Worm (Caenorhabditis elegans) whole organism, L1 larva: Measurements from ENCODE around the gene C36A4.10.
A peak's percentile ranks its signal among the peaks of the same experiment; 100 is the strongest.

Experiments
- C04F5.9 ChIP-seq: sonication (generic microtip); optimal IDR thresholded peaks from 2 replicates; lab custom pipeline; 2016; ENCODE audit warnings: missing genetic modification characterization, missing compliant biosample characterization
- Y116A8C.19 ChIP-seq: sonication (generic microtip); optimal IDR thresholded peaks from 2 replicates; lab custom pipeline; 2016; ENCODE audit warnings: missing compliant biosample characterization, missing genetic modification characterization, borderline replicate concordance
- blmp-1 ChIP-seq: fragments of 150-350 bp; optimal IDR thresholded peaks from 2 replicates; lab custom pipeline; 2014; ENCODE audit warnings: missing biosample characterization, missing genetic modification characterization
- ceh-63 ChIP-seq: fragments of 200-800 bp; sonication (Bioruptor generic); optimal IDR thresholded peaks from 2 replicates; lab custom pipeline; 2018; ENCODE audit warnings: mild to moderate bottlenecking, missing genetic modification characterization, missing compliant biosample characterization
- ceh-82 ChIP-seq, 3 experiments: fragments of 150-350 bp in 1 of 3; sonication (generic microtip) in 2 of 3; optimal IDR thresholded peaks; 2 replicates each; lab custom pipeline; 2014 to 2017; ENCODE audit warnings: missing biosample characterization in 3 of 3, missing genetic modification characterization in 3 of 3
- ceh-88 ChIP-seq: fragments of 200-800 bp; sonication (Bioruptor generic); IDR thresholded peaks from 2 replicates; pipeline ENCODE4 v1.3.6; 2022; ENCODE audit warnings: missing genetic modification characterization, missing compliant biosample characterization
- dpl-1 ChIP-seq, 3 experiments: fragments of 150-350 bp in 2 of 3; sonication (generic microtip) in 1 of 3; optimal IDR thresholded peaks; 2 replicates each; lab custom pipeline; 2014 to 2017; ENCODE audit warnings: missing biosample characterization in 3 of 3, missing genetic modification characterization in 3 of 3, missing genetic modification reagents in 3 of 3
- efl-1 ChIP-seq, 4 experiments: fragments of 150-350 bp; optimal IDR thresholded peaks in 3 of 4; peaks in 1 of 4; 1 replicate in 1 of 4; 2 replicates in 3 of 4; lab custom pipeline; 2014; ENCODE audit warnings: missing biosample characterization in 2 of 4, missing genetic modification characterization in 2 of 4, missing genetic modification reagents in 2 of 4
- egl-27 ChIP-seq, 2 experiments: fragments of 150-350 bp in 1 of 2; sonication (generic microtip); optimal IDR thresholded peaks; 3 replicates each; lab custom pipeline; 2017 to 2018; ENCODE audit warnings: missing biosample characterization in 2 of 2, missing genetic modification characterization in 2 of 2, missing genetic modification reagents in 2 of 2
- elt-2 ChIP-seq: sonication (generic microtip); optimal IDR thresholded peaks from 2 replicates; lab custom pipeline; 2016; ENCODE audit warnings: missing genetic modification characterization, mild to moderate bottlenecking, inconsistent platforms, missing compliant biosample characterization, missing genetic modification reagents
- elt-3 ChIP-seq, 6 experiments: fragments of 150-350 bp in 1 of 6; sonication (generic microtip); optimal IDR thresholded peaks; 2 replicates each; lab custom pipeline; 2017 to 2018; ENCODE audit warnings: missing biosample characterization in 6 of 6, missing genetic modification characterization in 6 of 6, inconsistent platforms in 1 of 6
- fkh-4 ChIP-seq: sonication (generic microtip); optimal IDR thresholded peaks from 2 replicates; lab custom pipeline; 2016; ENCODE audit warnings: missing compliant biosample characterization, missing genetic modification characterization, borderline replicate concordance
- fos-1 ChIP-seq: fragments of 150-350 bp; optimal IDR thresholded peaks from 2 replicates; lab custom pipeline; 2014; ENCODE audit warnings: missing biosample characterization, missing genetic modification characterization
- hlh-17 ChIP-seq: fragments of 200-800 bp; sonication (Bioruptor generic); optimal IDR thresholded peaks from 2 replicates; lab custom pipeline; 2018; ENCODE audit warnings: missing genetic modification characterization, mild to moderate bottlenecking, missing compliant biosample characterization, moderate library complexity, borderline replicate concordance
- jun-1 ChIP-seq: fragments of 150-350 bp; optimal IDR thresholded peaks from 2 replicates; lab custom pipeline; 2014; ENCODE audit warnings: missing biosample characterization, missing genetic modification reagents, missing genetic modification characterization
- lin-14 ChIP-seq: fragments of 200-800 bp; sonication (Bioruptor generic); optimal IDR thresholded peaks from 2 replicates; lab custom pipeline; 2018; ENCODE audit warnings: mild to moderate bottlenecking, missing genetic modification characterization, moderate library complexity, missing compliant biosample characterization
- lin-35 ChIP-seq, 2 experiments: fragments of 150-350 bp; optimal IDR thresholded peaks; 2 replicates each; lab custom pipeline; 2014; ENCODE audit warnings: missing biosample characterization in 2 of 2, missing genetic modification characterization in 2 of 2, missing genetic modification reagents in 2 of 2
- lsy-2 ChIP-seq, 2 experiments: fragments of 150-350 bp; optimal IDR thresholded peaks; 2 replicates each; lab custom pipeline; 2014; ENCODE audit warnings: missing biosample characterization in 2 of 2, missing genetic modification characterization in 2 of 2
- mdl-1 ChIP-seq, 2 experiments: fragments of 150-350 bp; optimal IDR thresholded peaks; 2 replicates each; lab custom pipeline; 2014 to 2017; ENCODE audit warnings: missing biosample characterization in 2 of 2, missing genetic modification characterization in 2 of 2, inconsistent platforms in 1 of 2
- mef-2 ChIP-seq: fragments of 150-350 bp; optimal IDR thresholded peaks from 2 replicates; lab custom pipeline; 2014; ENCODE audit warnings: missing biosample characterization, missing genetic modification characterization
- nhr-11 ChIP-seq: fragments of 150-350 bp; optimal IDR thresholded peaks from 2 replicates; lab custom pipeline; 2014; ENCODE audit warnings: missing biosample characterization, missing genetic modification characterization
- nhr-12 ChIP-seq: sonication (generic microtip); optimal IDR thresholded peaks from 2 replicates; lab custom pipeline; 2017; ENCODE audit warnings: missing biosample characterization, missing genetic modification characterization
- nhr-19 ChIP-seq: fragments of 200-800 bp; sonication (Bioruptor generic); conservative IDR thresholded peaks from 2 replicates; pipeline ENCODE4 v1.3.6; 2022; ENCODE audit warnings: missing genetic modification characterization, missing compliant biosample characterization
- nhr-20 ChIP-seq: sonication (generic microtip); optimal IDR thresholded peaks from 2 replicates; lab custom pipeline; 2016; ENCODE audit warnings: mild to moderate bottlenecking, missing genetic modification characterization, missing compliant biosample characterization
- nhr-28 ChIP-seq: fragments of 150-350 bp; optimal IDR thresholded peaks from 2 replicates; lab custom pipeline; 2014; ENCODE audit warnings: missing biosample characterization, missing genetic modification characterization
- nhr-47 ChIP-seq: sonication (generic microtip); optimal IDR thresholded peaks from 2 replicates; lab custom pipeline; 2016; ENCODE audit warnings: mild to moderate bottlenecking, missing genetic modification characterization, moderate library complexity, missing compliant biosample characterization
- nhr-71 ChIP-seq: sonication (generic microtip); optimal IDR thresholded peaks from 2 replicates; lab custom pipeline; 2016; ENCODE audit warnings: mild to moderate bottlenecking, missing genetic modification characterization, moderate library complexity, missing compliant biosample characterization
- nhr-76 ChIP-seq: sonication (generic microtip); optimal IDR thresholded peaks from 2 replicates; lab custom pipeline; 2017; ENCODE audit warnings: missing biosample characterization, missing genetic modification characterization
- nhr-85 ChIP-seq: sonication (generic microtip); peaks from one replicate; lab custom pipeline; 2016; ENCODE audit warnings: missing genetic modification characterization, inconsistent platforms, missing compliant biosample characterization
- nhr-90 ChIP-seq: sonication (generic microtip); optimal IDR thresholded peaks from 2 replicates; lab custom pipeline; 2016; ENCODE audit warnings: mild to moderate bottlenecking, missing genetic modification characterization, missing compliant biosample characterization; ENCODE audit not compliant: poor library complexity
- pqm-1 ChIP-seq: sonication (generic microtip); optimal IDR thresholded peaks from 3 replicates; lab custom pipeline; 2017; ENCODE audit warnings: missing biosample characterization, missing genetic modification characterization
- rnt-1 ChIP-seq: sonication (generic microtip); optimal IDR thresholded peaks from 2 replicates; lab custom pipeline; 2016; ENCODE audit warnings: mild to moderate bottlenecking, missing genetic modification characterization, moderate library complexity, missing compliant biosample characterization
- skn-1 ChIP-seq: fragments of 150-350 bp; optimal IDR thresholded peaks from 2 replicates; lab custom pipeline; 2014; ENCODE audit warnings: missing biosample characterization, missing genetic modification characterization
- snpc-4 ChIP-seq: fragments of 150-350 bp; optimal IDR thresholded peaks from 2 replicates; lab custom pipeline; 2014; ENCODE audit warnings: missing biosample characterization, missing genetic modification characterization
- snu-23 ChIP-seq: sonication (generic microtip); optimal IDR thresholded peaks from 2 replicates; lab custom pipeline; 2016; ENCODE audit warnings: missing genetic modification characterization, missing compliant biosample characterization
- sox-4 ChIP-seq: sonication (generic microtip); optimal IDR thresholded peaks from 2 replicates; lab custom pipeline; 2016; ENCODE audit warnings: missing genetic modification characterization, missing compliant biosample characterization
- sup-37 ChIP-seq: fragments of 200-800 bp; sonication (Bioruptor generic); optimal IDR thresholded peaks from 2 replicates; lab custom pipeline; 2018; ENCODE audit warnings: mild to moderate bottlenecking, missing genetic modification characterization, missing compliant biosample characterization
- swsn-7 ChIP-seq: sonication (generic microtip); optimal IDR thresholded peaks from 2 replicates; lab custom pipeline; 2016; ENCODE audit warnings: missing genetic modification characterization, missing compliant biosample characterization
- tbx-2 ChIP-seq: sonication (generic microtip); optimal IDR thresholded peaks from 2 replicates; lab custom pipeline; 2016; ENCODE audit warnings: missing genetic modification characterization, missing compliant biosample characterization
- tlp-1 ChIP-seq: fragments of 150-350 bp; optimal IDR thresholded peaks from 2 replicates; lab custom pipeline; 2014; ENCODE audit warnings: missing biosample characterization, missing genetic modification characterization
- unc-130 ChIP-seq: fragments of 150-350 bp; optimal IDR thresholded peaks from 2 replicates; lab custom pipeline; 2017; ENCODE audit warnings: missing biosample characterization, missing genetic modification characterization, inconsistent platforms
- xbp-1 ChIP-seq: sonication (generic microtip); optimal IDR thresholded peaks from 2 replicates; lab custom pipeline; 2016; ENCODE audit warnings: missing genetic modification characterization, missing compliant biosample characterization
- zag-1 ChIP-seq: fragments of 150-350 bp; optimal IDR thresholded peaks from 2 replicates; lab custom pipeline; 2014; ENCODE audit warnings: missing biosample characterization, missing genetic modification characterization
- zip-4 ChIP-seq: fragments of 200-800 bp; sonication (Bioruptor generic); optimal IDR thresholded peaks from 2 replicates; lab custom pipeline; 2018; ENCODE audit warnings: mild to moderate bottlenecking, missing genetic modification characterization, moderate library complexity, missing compliant biosample characterization
- ztf-4 ChIP-seq: fragments of 150-350 bp; optimal IDR thresholded peaks from 2 replicates; lab custom pipeline; 2014; ENCODE audit warnings: missing biosample characterization, missing genetic modification characterization

Gene C36A4.10

ce11 chrIII:3786427-3786935, 44.8 kb downstream of the C36A4.10 start, which contains the start of gene acy-3:
TSS of gene acy-3 (minus strand) at chrIII:3786477.
- TF ChIP-seq rnt-1 (tag; lab: Kevin White, UChicago) (peak; percentile 72), xbp-1 (tag; lab: Kevin White, UChicago) (peak; percentile 21), lin-35 (GFP tag; optimal IDR thresholded peaks at IDR 0.05; lab: Kevin White, UChicago) (peak; percentile 5 to 40), tlp-1 (tag; lab: Kevin White, UChicago) (no peak), ceh-82 (tag; optimal IDR thresholded peaks at IDR 0.05; lab: Kevin White, UChicago) (no peak), egl-27 (tag; optimal IDR thresholded peaks at IDR 0.05; lab: Kevin White, UChicago) (peak in 1 of 2 experiments; percentile 19), swsn-7 (peak; percentile 51), fos-1 (tag; lab: Kevin White, UChicago) (peak; percentile 19), C04F5.9 (tag; lab: Kevin White, UChicago) (no peak), elt-3 (tag; optimal IDR thresholded peaks at IDR 0.05; lab: Kevin White, UChicago) (peak in 1 of 6 experiments; percentile 18), elt-2 (tag; lab: Kevin White, UChicago) (peak; percentile 28), nhr-85 (peak; percentile 86), nhr-47 (peak; percentile 56), nhr-20 (peak; percentile 62), efl-1 (optimal IDR thresholded peaks at IDR 0.05; lab: Kevin White, UChicago) (peak; percentile 46 to 58), efl-1 (GFP tag; optimal IDR thresholded peaks at IDR 0.05 in 1 of 2; lab: Kevin White, UChicago) (peak in 1 of 2 experiments; percentile 94), mdl-1 (tag; optimal IDR thresholded peaks at IDR 0.05; lab: Kevin White, UChicago) (peak in 1 of 2 experiments; percentile 30), pqm-1 (tag; lab: Kevin White, UChicago) (no peak), nhr-19 (GFP tag; lab: Robert Waterston, UW) (peak; percentile 67), blmp-1 (tag; lab: Kevin White, UChicago) (peak; percentile 50), lsy-2 (tag; optimal IDR thresholded peaks at IDR 0.05; lab: Kevin White, UChicago) (peak; percentile 29 to 53), nhr-90 (tag; lab: Kevin White, UChicago) (peak; percentile 53), snpc-4 (no peak), sox-4 (tag; lab: Kevin White, UChicago) (no peak), skn-1 (tag; lab: Kevin White, UChicago) (peak; percentile 1), sup-37 (GFP tag; lab: Kevin White, UChicago) (peak; percentile 25), nhr-12 (no peak), nhr-11 (tag; lab: Kevin White, UChicago) (peak; percentile 24), ceh-63 (no peak), ztf-4 (peak; percentile 52), nhr-28 (tag; lab: Kevin White, UChicago) (no peak), zip-4 (GFP tag; lab: Kevin White, UChicago) (no peak), mef-2 (no peak), tbx-2 (tag; lab: Kevin White, UChicago) (peak; percentile 31), dpl-1 (GFP tag; optimal IDR thresholded peaks at IDR 0.05; lab: Kevin White, UChicago) (peak in 1 of 3 experiments; percentile 35), unc-130 (tag; lab: Kevin White, UChicago) (peak; percentile 18), snu-23 (GFP tag; lab: Kevin White, UChicago) (peak; percentile 76), jun-1 (tag; lab: Kevin White, UChicago) (peak; percentile 7), hlh-17 (no peak), nhr-71 (tag; lab: Kevin White, UChicago) (peak; percentile 85), fkh-4 (tag; lab: Kevin White, UChicago) (no peak), lin-14 (GFP tag; lab: Kevin White, UChicago) (peak; percentile 78)

- TF ChIP-seq ceh-88 (GFP tag; lab: Robert Waterston, UW): no peak
- TF ChIP-seq zag-1: no peak
- no peak for TF ChIP-seq nhr-76 (tag; lab: Kevin White, UChicago)
- no peak for TF ChIP-seq Y116A8C.19
- peak in 1 of 2 experiments; percentile 6 for TF ChIP-seq lin-35 (GFP tag; optimal IDR thresholded peaks at IDR 0.05; lab: Kevin White, UChicago)
- peak; percentile 19 for TF ChIP-seq elt-2 (tag; lab: Kevin White, UChicago)
- TF ChIP-seq, all 84 proteins: peak for 2
Observed at ce11 chrIII:3785094-3785493, 46.2 kb downstream of the C36A4.10 start.
